Fruit fly (Drosophila melanogaster): ENCODE measurements around the gene AlkB.

DNA sequence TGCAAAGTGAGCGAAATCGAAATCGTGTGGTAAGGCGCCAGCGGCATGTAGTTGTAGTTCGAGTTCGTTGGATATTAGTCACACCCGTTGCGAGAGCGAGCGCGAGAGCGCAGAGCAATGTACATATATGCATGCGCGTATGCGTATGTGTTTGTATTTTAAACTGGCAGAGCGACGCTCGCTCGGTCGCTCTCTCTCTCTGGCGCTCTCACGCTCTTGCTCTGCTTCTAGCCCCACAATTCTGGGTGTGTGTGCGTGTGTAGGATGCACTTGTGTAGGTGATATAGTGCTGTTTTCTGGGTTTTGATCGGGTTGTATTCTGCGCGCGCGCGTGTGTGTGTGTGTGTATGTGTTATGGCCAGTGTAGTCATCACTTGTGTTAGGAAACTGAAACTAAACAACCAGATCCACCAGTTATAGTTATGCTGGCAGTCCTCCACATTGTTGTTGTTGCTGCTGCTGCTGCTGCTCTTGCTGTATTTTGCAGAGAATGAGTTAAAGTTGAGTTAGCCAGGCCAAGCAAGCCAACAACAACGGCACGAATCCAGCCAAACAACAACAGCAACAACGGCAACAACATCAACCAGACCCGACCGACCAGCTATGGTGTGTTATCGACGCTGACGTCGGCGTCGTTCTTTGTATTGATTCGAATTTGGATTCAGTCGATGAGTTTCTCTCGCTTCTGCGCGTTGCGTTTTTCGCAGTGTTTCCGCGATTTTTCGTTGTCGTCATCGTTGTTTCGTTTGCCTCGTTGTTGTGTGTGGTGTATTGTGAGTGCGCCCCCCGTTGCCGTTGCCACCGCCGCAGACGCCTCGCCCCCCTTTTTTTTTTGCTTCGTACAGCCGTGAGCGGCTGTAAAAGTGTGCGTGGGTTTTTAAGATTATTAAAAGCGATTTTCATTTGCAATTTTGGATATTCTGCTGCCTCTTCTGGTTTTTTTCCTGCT, 47.3 kb downstream of the AlkB start:
- TF ChIP-seq pan (optimal IDR thresholded peaks at IDR 0.05): no peak
- no peak for TF ChIP-seq psq (optimal IDR thresholded peaks at IDR 0.05)
- TF ChIP-seq usp (GFP tag; optimal IDR thresholded peaks at IDR 0.05): no peak
- TF ChIP-seq CG8478 (optimal IDR thresholded peaks at IDR 0.05): peak; percentile 42

Measured in whole organism.